Fruit fly (Drosophila melanogaster) whole organism: ENCODE results near the gene papi.

Experiments used
- psq ChIP-seq: fragments of >200 bp; optimal IDR thresholded peaks from 2 replicates; lab custom pipeline; 2017
- usp ChIP-seq: fragments of >200 bp; optimal IDR thresholded peaks from 2 replicates; lab custom pipeline; 2017; ENCODE audit warnings: missing biosample characterization, missing genetic modification characterization, mixed read lengths

- TF ChIP-seq usp (GFP tag; lab: Kevin White, UChicago) (no peak), psq (lab: Kevin White, UChicago) (no peak)
Observed at dm6 chr2L:2184129-2184528, 36.4 kb upstream of the papi start.
